Worm (Caenorhabditis elegans) whole organism, L4 larva: ENCODE results near the gene F22E12.1.

Source experiments
- D1046.2 ChIP-seq: fragments of 200-800 bp; sonication (Bioruptor generic); IDR thresholded peaks from 2 replicates; pipeline ENCODE4 v1.3.6; 2022; ENCODE audit warnings: missing genetic modification characterization, missing compliant biosample characterization
- F26F4.8 ChIP-seq: fragments of 200-800 bp; sonication (Bioruptor generic); conservative IDR thresholded peaks from 2 replicates; pipeline ENCODE4 v1.3.6; 2022; ENCODE audit warnings: missing genetic modification characterization, missing compliant biosample characterization
- R02D3.7 ChIP-seq: fragments of 150-350 bp; sonication (generic microtip); optimal IDR thresholded peaks from 3 replicates; lab custom pipeline; 2014; ENCODE audit warnings: missing biosample characterization, missing genetic modification characterization
- T20F7.1 ChIP-seq: fragments of 200-800 bp; sonication (Bioruptor generic); optimal IDR thresholded peaks from 2 replicates; lab custom pipeline; 2018; ENCODE audit warnings: mild to moderate bottlenecking, missing genetic modification characterization, missing compliant biosample characterization
- Y48G9A.11 ChIP-seq: fragments of 200-800 bp; sonication (Bioruptor generic); IDR thresholded peaks from 2 replicates; pipeline ENCODE4 v1.3.6; 2022; ENCODE audit warnings: missing genetic modification reagents, missing genetic modification characterization, missing compliant biosample characterization
- Y75B8A.6 ChIP-seq: fragments of 200-800 bp; sonication (Bioruptor generic); IDR thresholded peaks from 2 replicates; pipeline ENCODE4 v1.3.6; 2022; ENCODE audit warnings: missing genetic modification reagents, missing genetic modification characterization, missing compliant biosample characterization
- ZK546.5 ChIP-seq, 2 experiments: sonication (generic microtip); optimal IDR thresholded peaks; 2 replicates each; lab custom pipeline; 2017; ENCODE audit warnings: missing biosample characterization in 2 of 2, missing genetic modification characterization in 2 of 2
- aha-1 ChIP-seq: fragments of 150-350 bp; peaks from one replicate; lab custom pipeline; 2014; ENCODE audit warnings: missing biosample characterization, missing genetic modification characterization
- attf-4 ChIP-seq: sonication (generic microtip); optimal IDR thresholded peaks from 3 replicates; lab custom pipeline; 2017; ENCODE audit warnings: missing biosample characterization, missing genetic modification characterization
- ceh-20 ChIP-seq: fragments of 200-800 bp; sonication (Bioruptor generic); IDR thresholded peaks from 2 replicates; pipeline ENCODE4 v1.3.6; 2022; ENCODE audit warnings: missing genetic modification reagents, missing genetic modification characterization, missing compliant biosample characterization
- ceh-62 ChIP-seq: sonication (generic microtip); optimal IDR thresholded peaks from 2 replicates; lab custom pipeline; 2017; ENCODE audit warnings: missing biosample characterization, missing genetic modification characterization
- ctbp-1 ChIP-seq: fragments of 200-800 bp; sonication (Bioruptor generic); IDR thresholded peaks from 2 replicates; pipeline ENCODE4 v1.3.6; 2022; ENCODE audit warnings: missing genetic modification reagents, missing genetic modification characterization, missing compliant biosample characterization
- daf-12 ChIP-seq: fragments of 150-350 bp; optimal IDR thresholded peaks from 2 replicates; lab custom pipeline; 2014; ENCODE audit warnings: missing biosample characterization, missing genetic modification reagents, missing genetic modification characterization
- daf-16 ChIP-seq, 3 experiments: sonication (generic microtip); optimal IDR thresholded peaks; 2 replicates each; lab custom pipeline; 2016 to 2017; ENCODE audit warnings: missing genetic modification characterization in 3 of 3, missing genetic modification reagents in 3 of 3, mild to moderate bottlenecking in 2 of 3, missing compliant biosample characterization in 2 of 3, missing biosample characterization in 1 of 3, moderate library complexity in 1 of 3
- dmd-6 ChIP-seq: fragments of 200-800 bp; sonication (Bioruptor generic); IDR thresholded peaks from 2 replicates; pipeline ENCODE4 v1.3.6; 2022; ENCODE audit warnings: missing genetic modification reagents, missing genetic modification characterization, missing compliant biosample characterization
- dpl-1 ChIP-seq: fragments of 150-350 bp; optimal IDR thresholded peaks from 2 replicates; lab custom pipeline; 2014; ENCODE audit warnings: missing biosample characterization, missing genetic modification reagents, missing genetic modification characterization
- dve-1 ChIP-seq: sonication (generic microtip); optimal IDR thresholded peaks from 2 replicates; lab custom pipeline; 2017; ENCODE audit warnings: antibody characterized with exemption, mild to moderate bottlenecking, missing genetic modification characterization, missing compliant biosample characterization; ENCODE audit not compliant: insufficient read depth
- fkh-10 ChIP-seq: fragments of 150-350 bp; optimal IDR thresholded peaks from 2 replicates; lab custom pipeline; 2014; ENCODE audit warnings: missing biosample characterization, missing genetic modification reagents, missing genetic modification characterization
- hlh-11 ChIP-seq: fragments of 200-800 bp; sonication (Bioruptor generic); optimal IDR thresholded peaks from 2 replicates; lab custom pipeline; 2018; ENCODE audit warnings: mild to moderate bottlenecking, missing genetic modification characterization, missing compliant biosample characterization
- hmg-1.1 ChIP-seq: fragments of 200-800 bp; sonication (Bioruptor generic); IDR thresholded peaks from 2 replicates; pipeline ENCODE4 v1.3.6; 2022; ENCODE audit warnings: missing genetic modification reagents, missing genetic modification characterization, missing compliant biosample characterization
- lin-1 ChIP-seq: fragments of 200-800 bp; sonication (Bioruptor generic); IDR thresholded peaks from 2 replicates; pipeline ENCODE4 v1.3.6; 2022; ENCODE audit warnings: missing genetic modification reagents, missing genetic modification characterization, missing compliant biosample characterization
- lin-29 ChIP-seq: fragments of 200-800 bp; sonication (Bioruptor generic); IDR thresholded peaks from 2 replicates; pipeline ENCODE4 v1.3.6; 2022; ENCODE audit warnings: missing genetic modification reagents, missing genetic modification characterization, missing compliant biosample characterization
- lin-39 ChIP-seq: fragments of 150-350 bp; optimal IDR thresholded peaks from 2 replicates; lab custom pipeline; 2014; ENCODE audit warnings: missing biosample characterization, missing genetic modification reagents, missing genetic modification characterization
- mdt-29 ChIP-seq: fragments of 200-800 bp; sonication (Bioruptor generic); IDR thresholded peaks from 2 replicates; pipeline ENCODE4 v1.3.6; 2022; ENCODE audit warnings: missing genetic modification reagents, missing genetic modification characterization, missing compliant biosample characterization
- mes-2 ChIP-seq: sonication (generic microtip); optimal IDR thresholded peaks from 2 replicates; lab custom pipeline; 2016; ENCODE audit warnings: missing genotype, mild to moderate bottlenecking, missing genetic modification characterization, missing compliant biosample characterization; ENCODE audit not compliant: poor library complexity, severe bottlenecking
- nhr-10 ChIP-seq: fragments of 150-350 bp; optimal IDR thresholded peaks from 2 replicates; lab custom pipeline; 2014; ENCODE audit warnings: missing biosample characterization, missing genetic modification characterization
- nhr-102 ChIP-seq: sonication (generic microtip); optimal IDR thresholded peaks from 2 replicates; lab custom pipeline; 2016; ENCODE audit warnings: mild to moderate bottlenecking, missing genetic modification characterization, moderate library complexity, missing compliant biosample characterization
- nhr-11 ChIP-seq: fragments of 150-350 bp; optimal IDR thresholded peaks from 2 replicates; lab custom pipeline; 2014; ENCODE audit warnings: missing biosample characterization, missing genetic modification characterization
- nhr-111 ChIP-seq: fragments of 200-800 bp; sonication (Bioruptor generic); optimal IDR thresholded peaks from 2 replicates; lab custom pipeline; 2018; ENCODE audit warnings: mild to moderate bottlenecking, missing genetic modification characterization, missing compliant biosample characterization
- nhr-25 ChIP-seq: sonication (generic microtip); optimal IDR thresholded peaks from 2 replicates; lab custom pipeline; 2017; ENCODE audit warnings: missing genetic modification characterization, mild to moderate bottlenecking, missing compliant biosample characterization, antibody characterized with exemption, moderate library complexity, borderline replicate concordance; ENCODE audit not compliant: insufficient read depth
- nhr-28 ChIP-seq: fragments of 150-350 bp; optimal IDR thresholded peaks from 2 replicates; lab custom pipeline; 2014; ENCODE audit warnings: missing biosample characterization, missing genetic modification characterization
- nhr-41 ChIP-seq: fragments of 200-800 bp; sonication (Bioruptor generic); IDR thresholded peaks from 2 replicates; pipeline ENCODE4 v1.3.6; 2022; ENCODE audit warnings: missing genetic modification reagents, missing genetic modification characterization, missing compliant biosample characterization
- nhr-77 ChIP-seq: fragments of 150-350 bp; optimal IDR thresholded peaks from 2 replicates; lab custom pipeline; 2014; ENCODE audit warnings: missing biosample characterization, missing genetic modification characterization
- pha-4 ChIP-seq, 2 experiments: fragments of 150-350 bp in 1 of 2; fragments of 200-800 bp in 1 of 2; sonication (Bioruptor generic) in 1 of 2; IDR thresholded peaks in 1 of 2; optimal IDR thresholded peaks in 1 of 2; 2 replicates each; pipeline versions ENCODE4 v1.3.6 to Lab custom; 2014 to 2022; ENCODE audit warnings: missing genetic modification characterization in 2 of 2, missing genetic modification reagents in 2 of 2, missing biosample characterization in 1 of 2, missing compliant biosample characterization in 1 of 2
- php-3 ChIP-seq: fragments of 200-800 bp; sonication (Bioruptor generic); IDR thresholded peaks from 2 replicates; pipeline ENCODE4 v1.3.6; 2022; ENCODE audit warnings: missing genetic modification reagents, missing genetic modification characterization, missing compliant biosample characterization
- pqm-1 ChIP-seq: sonication (generic microtip); optimal IDR thresholded peaks from 2 replicates; lab custom pipeline; 2017; ENCODE audit warnings: missing biosample characterization, missing genetic modification characterization
- rbr-2 ChIP-seq: sonication (generic microtip); optimal IDR thresholded peaks from 2 replicates; lab custom pipeline; 2016; ENCODE audit warnings: missing genotype, missing genetic modification characterization, missing compliant biosample characterization
- set-16 ChIP-seq: fragments of 200-800 bp; sonication (Bioruptor generic); IDR thresholded peaks from 2 replicates; pipeline ENCODE4 v1.3.6; 2022; ENCODE audit warnings: missing genetic modification reagents, missing genetic modification characterization, missing compliant biosample characterization
- skn-1 ChIP-seq: fragments of 150-350 bp; optimal IDR thresholded peaks from 2 replicates; lab custom pipeline; 2014; ENCODE audit warnings: missing biosample characterization, missing genetic modification characterization
- snpc-4 ChIP-seq: fragments of 150-350 bp; optimal IDR thresholded peaks from 2 replicates; lab custom pipeline; 2014; ENCODE audit warnings: missing biosample characterization, missing genetic modification characterization
- unc-130 ChIP-seq: sonication (generic microtip); optimal IDR thresholded peaks from 2 replicates; lab custom pipeline; 2016; ENCODE audit warnings: missing genetic modification reagents, missing genetic modification characterization, missing compliant biosample characterization
- unc-62 ChIP-seq, 3 experiments: fragments of 150-350 bp in 1 of 3; sonication (generic microtip); optimal IDR thresholded peaks in 2 of 3; peaks in 1 of 3; 1 replicate in 1 of 3; 2 replicates in 2 of 3; lab custom pipeline; 2014 to 2017; ENCODE audit warnings: missing biosample characterization in 3 of 3, missing genetic modification characterization in 3 of 3, missing genetic modification reagents in 3 of 3, missing genotype in 1 of 3
- vab-7 ChIP-seq: fragments of 200-800 bp; sonication (Bioruptor generic); IDR thresholded peaks from 2 replicates; pipeline ENCODE4 v1.3.6; 2022; ENCODE audit warnings: missing genetic modification reagents, missing genetic modification characterization, missing compliant biosample characterization
- ztf-11 ChIP-seq: fragments of 150-350 bp; optimal IDR thresholded peaks from 2 replicates; lab custom pipeline; 2014; ENCODE audit warnings: missing biosample characterization, missing genetic modification characterization

The F22E12.1 gene

ce11 chrV:10503011-10503410, 45.9 kb upstream of the F22E12.1 start, which contains the start of gene C35A5.11:
Gene C35A5.11, minus strand, starts transcription at chrV:10503111.
- TF ChIP-seq rbr-2 (tag; lab: Kevin White, UChicago) = no peak
- peak in 1 of 2 experiments; percentile 20 for TF ChIP-seq unc-62 (GFP tag; optimal IDR thresholded peaks at IDR 0.05 in 1 of 2; lab: Kevin White, UChicago)
- no peak for TF ChIP-seq unc-62 (tag; optimal IDR thresholded peaks at IDR 0.05; lab: Kevin White, UChicago)
- TF ChIP-seq, all 104 proteins: peak for 1

ce11 chrV:10501295-10501694, 44.1 kb upstream of the F22E12.1 start, which contains the start of gene C35A5.3:
Gene C35A5.3, minus strand, starts transcription at chrV:10501395.
- TF ChIP-seq Y75B8A.6 (GFP tag; lab: Robert Waterston, UW) (no peak), nhr-25 (no peak), Y48G9A.11 (GFP tag; lab: Robert Waterston, UW) (no peak), lin-1 (GFP tag; lab: Robert Waterston, UW) (no peak), snpc-4 (no peak), skn-1 (tag; lab: Kevin White, UChicago) (no peak), pha-4 (GFP tag; IDR thresholded peaks at IDR 0.05; lab: Robert Waterston, UW) (no peak), pha-4 (tag; optimal IDR thresholded peaks at IDR 0.05; lab: Kevin White, UChicago) (no peak), ceh-62 (tag; lab: Kevin White, UChicago) (no peak), D1046.2 (GFP tag; lab: Robert Waterston, UW) (no peak), hmg-1.1 (GFP tag; lab: Robert Waterston, UW) (no peak), vab-7 (GFP tag; lab: Robert Waterston, UW) (no peak), ZK546.5 (tag; optimal IDR thresholded peaks at IDR 0.05; lab: Kevin White, UChicago) (no peak)

- TF ChIP-seq set-16 (no peak), unc-62 (GFP tag; optimal IDR thresholded peaks at IDR 0.05 in 1 of 2; lab: Kevin White, UChicago) (peak in 1 of 2 experiments; percentile 28), unc-62 (tag; optimal IDR thresholded peaks at IDR 0.05; lab: Kevin White, UChicago) (no peak)
Measured at ce11 chrV:10496733-10497132, 39.6 kb upstream of the F22E12.1 start, which contains the start of gene C35A5.4. Gene C35A5.4, plus strand, starts transcription at chrV:10497033.

- no peak for TF ChIP-seq lin-39 (tag; lab: Kevin White, UChicago)
- TF ChIP-seq mdt-29 (GFP tag; lab: Robert Waterston, UW) = no peak
- no peak for TF ChIP-seq daf-12
- no peak for TF ChIP-seq lin-29
- no peak for TF ChIP-seq hmg-1.1 (GFP tag; lab: Robert Waterston, UW)
- no peak for TF ChIP-seq lin-1 (GFP tag; lab: Robert Waterston, UW)
- no peak for TF ChIP-seq rbr-2 (tag; lab: Kevin White, UChicago)
- peak; percentile 81 for TF ChIP-seq aha-1 (tag; lab: Kevin White, UChicago)
- TF ChIP-seq unc-130 (GFP tag; lab: Kevin White, UChicago) = no peak
- TF ChIP-seq attf-4 = no peak
- peak; percentile 56 for TF ChIP-seq hlh-11
- TF ChIP-seq ztf-11 (tag; lab: Kevin White, UChicago) = no peak
- no peak for TF ChIP-seq nhr-111
- TF ChIP-seq nhr-41 (GFP tag; lab: Robert Waterston, UW) = no peak
- no peak for TF ChIP-seq nhr-10 (tag; lab: Kevin White, UChicago)
- no peak for TF ChIP-seq nhr-102 (tag; lab: Kevin White, UChicago)
- TF ChIP-seq F26F4.8 = no peak
- peak; percentile 74 for TF ChIP-seq pqm-1
- peak; percentile 97 for TF ChIP-seq nhr-28 (tag; lab: Kevin White, UChicago)
- peak; percentile 37; the same call in 1 of the 2 replicates for TF ChIP-seq dmd-6 (GFP tag; lab: Robert Waterston, UW)
- TF ChIP-seq R02D3.7 (tag; lab: Kevin White, UChicago) = no peak
- no peak for TF ChIP-seq nhr-11 (tag; lab: Kevin White, UChicago)
- 0 out of 2 replicates have a peak, but pooled peaks have one; percentile 11 for TF ChIP-seq php-3 (GFP tag; lab: Robert Waterston, UW)
- TF ChIP-seq dpl-1 = no peak
- peak; percentile 62 for TF ChIP-seq dve-1
- TF ChIP-seq daf-16 (GFP tag; optimal IDR thresholded peaks at IDR 0.05; lab: Kevin White, UChicago) = no peak
- peak; percentile 63 for TF ChIP-seq daf-16 (tag; optimal IDR thresholded peaks at IDR 0.05; lab: Kevin White, UChicago)
- TF ChIP-seq mes-2 (tag; lab: Kevin White, UChicago) = no peak
- no peak for TF ChIP-seq ceh-20 (GFP tag; lab: Robert Waterston, UW)
- TF ChIP-seq nhr-77 (tag; lab: Kevin White, UChicago) = peak; percentile 54
- no peak for TF ChIP-seq ctbp-1 (GFP tag; lab: Robert Waterston, UW)
- TF ChIP-seq fkh-10 (GFP tag; lab: Kevin White, UChicago) = no peak
- no peak for TF ChIP-seq T20F7.1 (GFP tag; lab: Kevin White, UChicago)
Measured at ce11 chrV:10493150-10493549, 36.0 kb upstream of the F22E12.1 start, which contains the start of gene ugt-33. Gene ugt-33, plus strand, starts transcription at chrV:10493409.
